Worm (Caenorhabditis elegans) whole organism, young adult: ENCODE data around the gene D2007.2.

Source experiments
- F57C9.4 ChIP-seq: sonication (generic microtip); optimal IDR thresholded peaks from 2 replicates; lab custom pipeline; 2017; ENCODE audit warnings: mild to moderate bottlenecking, missing genetic modification characterization, missing compliant biosample characterization
- T26A5.8 ChIP-seq: sonication (generic microtip); optimal IDR thresholded peaks from 2 replicates; lab custom pipeline; 2016; ENCODE audit warnings: missing genetic modification characterization, missing compliant biosample characterization
- ama-1 ChIP-seq, 3 experiments: fragments of 150-350 bp in 1 of 3; sonication (generic microtip) in 2 of 3; optimal IDR thresholded peaks; 2 replicates each; lab custom pipeline; 2014 to 2018; ENCODE audit warnings: missing biosample characterization in 2 of 3, missing genetic modification characterization in 2 of 3, missing genetic modification reagents in 2 of 3
- aptf-3 ChIP-seq: fragments of 200-800 bp; sonication (Bioruptor generic); IDR thresholded peaks from 2 replicates; pipeline ENCODE4 v1.3.6; 2022; ENCODE audit warnings: missing genetic modification characterization, missing compliant biosample characterization
- ccch-3 ChIP-seq: fragments of 200-800 bp; sonication (Bioruptor generic); optimal IDR thresholded peaks from 2 replicates; lab custom pipeline; 2018; ENCODE audit warnings: mild to moderate bottlenecking, missing genetic modification characterization, missing compliant biosample characterization
- mcd-1 ChIP-seq: fragments of 200-800 bp; sonication (Bioruptor generic); IDR thresholded peaks from 2 replicates; pipeline ENCODE4 v1.3.6; 2022; ENCODE audit warnings: missing genetic modification reagents, missing genetic modification characterization, missing compliant biosample characterization
- pha-4 ChIP-seq: fragments of 150-350 bp; sonication (generic microtip); optimal IDR thresholded peaks from 2 replicates; lab custom pipeline; 2014; ENCODE audit warnings: missing biosample characterization, missing genetic modification reagents, missing genetic modification characterization
- rec-8 ChIP-seq, 2 experiments: sonication (generic microtip); optimal IDR thresholded peaks; 2 replicates each; lab custom pipeline; 2016; ENCODE audit warnings: mild to moderate bottlenecking in 2 of 2, missing genetic modification characterization in 2 of 2, missing genetic modification reagents in 2 of 2, missing genotype in 2 of 2, missing biosample characterization in 1 of 2, missing compliant biosample characterization in 1 of 2, moderate library complexity in 1 of 2
- snpc-1.1 ChIP-seq: sonication (generic microtip); optimal IDR thresholded peaks from 2 replicates; lab custom pipeline; 2017; ENCODE audit warnings: missing genetic modification characterization, mild to moderate bottlenecking, missing compliant biosample characterization, antibody characterized with exemption, moderate library complexity, missing genotype, missing genetic modification reagents; ENCODE audit not compliant: insufficient read depth

DNA sequence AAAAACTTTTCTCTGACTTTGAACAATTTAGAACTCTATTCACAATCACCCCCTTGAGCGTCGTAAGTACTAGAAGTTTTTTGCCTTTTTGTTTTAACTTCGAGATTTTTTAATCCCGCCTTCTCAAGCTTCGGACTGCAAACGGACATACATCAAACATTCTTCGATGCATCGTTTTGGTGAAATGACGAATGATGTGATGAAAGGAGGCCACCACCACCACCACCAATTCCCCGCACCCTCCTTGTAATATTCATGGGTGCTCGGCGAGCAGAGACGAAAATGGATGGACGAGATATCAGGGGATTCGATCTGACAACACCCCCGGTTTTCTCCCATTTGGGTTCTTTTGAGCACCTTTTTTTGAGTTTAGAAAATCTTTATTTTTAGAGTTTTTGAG is 2.8 kb upstream of the D2007.2 start:
- no peak for TF ChIP-seq F57C9.4
- no peak for TF ChIP-seq ama-1 (optimal IDR thresholded peaks at IDR 0.05; lab: Kevin White, UChicago)
- no peak for TF ChIP-seq ama-1 (GFP tag; optimal IDR thresholded peaks at IDR 0.05; lab: Kevin White, UChicago)
- no peak for TF ChIP-seq pha-4 (tag; lab: Kevin White, UChicago)
- TF ChIP-seq mcd-1 (GFP tag; lab: Robert Waterston, UW): no peak
- TF ChIP-seq T26A5.8 (tag; lab: Kevin White, UChicago): no peak
- TF ChIP-seq aptf-3 (GFP tag; lab: Robert Waterston, UW): no peak
- TF ChIP-seq rec-8 (tag; optimal IDR thresholded peaks at IDR 0.05; lab: Kevin White, UChicago): no peak
- no peak for TF ChIP-seq snpc-1.1 (tag; lab: Kevin White, UChicago)
- no peak for TF ChIP-seq ccch-3 (GFP tag; lab: Kevin White, UChicago)
